Worm (Caenorhabditis elegans): ENCODE measurements around the gene B0303.11.

DNA sequence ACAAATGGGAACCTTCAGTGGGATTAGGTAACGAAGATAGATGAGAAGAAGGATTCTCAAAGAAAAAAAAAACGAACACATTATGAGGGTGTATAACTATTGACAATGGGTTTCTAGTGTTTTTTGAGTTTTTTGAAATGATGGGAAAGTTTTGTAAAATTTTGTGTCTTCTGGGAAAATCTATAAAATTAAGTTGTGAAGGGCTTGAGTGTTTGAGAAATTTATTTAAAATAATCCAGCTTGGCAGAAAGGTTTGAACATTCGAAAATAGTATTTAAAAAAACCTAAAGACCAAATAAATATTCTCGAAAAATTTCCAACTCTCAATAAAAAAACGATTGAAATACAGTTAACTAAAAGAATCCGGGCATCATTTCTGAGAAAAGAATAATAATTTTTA, 35.0 kb upstream of the B0303.11 start:
- TF ChIP-seq rec-8 (tag; optimal IDR thresholded peaks at IDR 0.05) (no peak), Y53G8AR.9 (GFP tag; conservative IDR thresholded peaks at IDR 0.05) (no peak), snpc-4 (GFP tag; optimal IDR thresholded peaks at IDR 0.05) (no peak), snpc-4 (tag; optimal IDR thresholded peaks at IDR 0.05) (no peak), chd-7 (tag; optimal IDR thresholded peaks at IDR 0.05) (no peak), sdz-38 (tag; optimal IDR thresholded peaks at IDR 0.05) (no peak), bed-1 (GFP tag; IDR thresholded peaks at IDR 0.05) (no peak), gei-17 (GFP tag; optimal IDR thresholded peaks at IDR 0.05) (no peak), mel-28 (tag; optimal IDR thresholded peaks at IDR 0.05; ENCODE audit: borderline replicate concordance) (no peak), unc-62 (GFP tag; optimal IDR thresholded peaks at IDR 0.05) (no peak), unc-130 (GFP tag; optimal IDR thresholded peaks at IDR 0.05) (no peak), F57C9.4 (tag; optimal IDR thresholded peaks at IDR 0.05) (no peak), let-526 (GFP tag; IDR thresholded peaks at IDR 0.05) (no peak)
